Fruit fly (Drosophila melanogaster): ENCODE results near the gene CG33985.
A peak's percentile ranks its signal among the peaks of the same experiment; 100 is the strongest.

DNA sequence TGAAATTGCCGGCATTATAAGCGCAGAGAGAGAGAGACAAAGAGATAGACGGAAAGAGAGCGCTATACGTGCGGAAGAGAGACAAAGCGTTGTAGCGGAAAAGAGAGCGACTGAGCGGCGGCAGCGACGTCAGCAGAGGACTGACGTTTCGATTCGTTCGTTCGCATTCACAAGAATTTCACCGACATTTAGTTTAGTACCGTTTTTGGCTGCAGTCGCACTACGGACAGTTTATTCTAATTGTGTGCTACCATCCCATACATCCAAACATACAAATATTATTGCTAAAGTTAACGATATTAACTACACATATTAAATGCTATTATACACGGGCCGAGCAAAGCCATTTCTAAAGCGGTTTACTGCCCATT is 8.6 kb upstream of the CG33985 start, which contains the start of gene CrebA:
- TF ChIP-seq Mnt (GFP tag; optimal IDR thresholded peaks at IDR 0.05): no peak
- TF ChIP-seq kay (GFP tag; ENCODE audit: borderline replicate concordance): peak; percentile 21
- no peak for TF ChIP-seq cic (GFP tag; optimal IDR thresholded peaks at IDR 0.05)
- TF ChIP-seq cnc (optimal IDR thresholded peaks at IDR 0.05): no peak
- TF ChIP-seq toe (GFP tag; optimal IDR thresholded peaks at IDR 0.05): no peak
- TF ChIP-seq CG1620 (GFP tag; optimal IDR thresholded peaks at IDR 0.05): no peak
- no peak for TF ChIP-seq CG33017 (tag; optimal IDR thresholded peaks at IDR 0.05)
- TF ChIP-seq tj (GFP tag; optimal IDR thresholded peaks at IDR 0.05): no peak
- TF ChIP-seq CG7101 (tag; optimal IDR thresholded peaks at IDR 0.05): no peak
- TF ChIP-seq ovo (GFP tag; optimal IDR thresholded peaks at IDR 0.05): no peak

Data from whole organism, adult.